Worm (Caenorhabditis elegans) whole organism, young adult: Measurements from ENCODE around the gene C16C8.14.
"Not testable (repeated sequence)": the region's sequence is repeated elsewhere in the genome, so short reads cannot be mapped to it uniquely, and the experiment has no call there.

ENCODE experiments used
- B0336.3 ChIP-seq: fragments of 200-800 bp; sonication (Bioruptor generic); IDR thresholded peaks from 2 replicates; pipeline ENCODE4 v1.3.6; 2022; ENCODE audit warnings: missing genetic modification characterization, missing compliant biosample characterization
- D2030.7 ChIP-seq: fragments of 200-800 bp; sonication (Bioruptor generic); IDR thresholded peaks from 2 replicates; pipeline ENCODE4 v1.3.6; 2022; ENCODE audit warnings: missing genetic modification reagents, missing genetic modification characterization, missing compliant biosample characterization
- akir-1 ChIP-seq: fragments of 200-800 bp; sonication (Bioruptor generic); optimal IDR thresholded peaks from 2 replicates; lab custom pipeline; 2018; ENCODE audit warnings: mild to moderate bottlenecking, missing genetic modification characterization, moderate library complexity, missing compliant biosample characterization
- attf-3 ChIP-seq: fragments of 200-800 bp; sonication (Bioruptor generic); conservative IDR thresholded peaks from 2 replicates; pipeline ENCODE4 v1.3.6; 2022; ENCODE audit warnings: missing genetic modification reagents, missing genetic modification characterization, missing compliant biosample characterization
- bed-2 ChIP-seq: fragments of 200-800 bp; sonication (Bioruptor generic); IDR thresholded peaks from 2 replicates; pipeline ENCODE4 v1.3.6; 2022; ENCODE audit warnings: missing genetic modification reagents, missing genetic modification characterization, missing compliant biosample characterization
- dpl-1 ChIP-seq: fragments of 150-350 bp; optimal IDR thresholded peaks from 2 replicates; lab custom pipeline; 2014; ENCODE audit warnings: missing biosample characterization, missing genetic modification reagents, missing genetic modification characterization
- efl-1 ChIP-seq: fragments of 150-350 bp; optimal IDR thresholded peaks from 2 replicates; lab custom pipeline; 2014; ENCODE audit warnings: missing biosample characterization, missing genetic modification reagents, missing genetic modification characterization
- egrh-3 ChIP-seq: fragments of 200-800 bp; sonication (Bioruptor generic); IDR thresholded peaks from 2 replicates; pipeline ENCODE4 v1.3.6; 2022; ENCODE audit warnings: missing genetic modification reagents, missing genetic modification characterization, missing compliant biosample characterization
- fkh-3 ChIP-seq: sonication (generic microtip); optimal IDR thresholded peaks from 2 replicates; lab custom pipeline; 2016; ENCODE audit warnings: mild to moderate bottlenecking, missing genetic modification characterization, missing compliant biosample characterization
- hmg-1.2 ChIP-seq: fragments of 200-800 bp; sonication (Bioruptor generic); IDR thresholded peaks from 2 replicates; pipeline ENCODE4 v1.3.6; 2022; ENCODE audit warnings: missing genetic modification reagents, missing genetic modification characterization, missing compliant biosample characterization
- hsf-1 ChIP-seq: fragments of 200-800 bp; sonication (Bioruptor generic); IDR thresholded peaks from 2 replicates; pipeline ENCODE4 v1.3.6; 2022; ENCODE audit warnings: missing genetic modification reagents, missing genetic modification characterization, missing compliant biosample characterization
- lin-26 ChIP-seq: fragments of 200-800 bp; sonication (Bioruptor generic); IDR thresholded peaks from 2 replicates; pipeline ENCODE4 v1.3.6; 2022; ENCODE audit warnings: missing genetic modification reagents, missing genetic modification characterization, missing compliant biosample characterization
- lir-1 ChIP-seq: fragments of 200-800 bp; sonication (Bioruptor generic); conservative IDR thresholded peaks from 2 replicates; pipeline ENCODE4 v1.3.6; 2022; ENCODE audit warnings: missing genetic modification reagents, missing genetic modification characterization, missing compliant biosample characterization
- lsl-1 ChIP-seq: fragments of 200-800 bp; sonication (Bioruptor generic); optimal IDR thresholded peaks from 2 replicates; lab custom pipeline; 2018; ENCODE audit warnings: mild to moderate bottlenecking, missing genetic modification characterization, moderate library complexity, missing compliant biosample characterization
- madf-3 ChIP-seq: fragments of 200-800 bp; sonication (Bioruptor generic); IDR thresholded peaks from 2 replicates; pipeline ENCODE4 v1.3.6; 2022; ENCODE audit warnings: missing genetic modification reagents, missing genetic modification characterization, missing compliant biosample characterization
- mcd-1 ChIP-seq: fragments of 200-800 bp; sonication (Bioruptor generic); IDR thresholded peaks from 2 replicates; pipeline ENCODE4 v1.3.6; 2022; ENCODE audit warnings: missing genetic modification reagents, missing genetic modification characterization, missing compliant biosample characterization
- nfyb-1 ChIP-seq: fragments of 200-800 bp; sonication (Bioruptor generic); IDR thresholded peaks from 2 replicates; pipeline ENCODE4 v1.3.6; 2022; ENCODE audit warnings: missing genetic modification reagents, missing genetic modification characterization, missing compliant biosample characterization
- rcor-1 ChIP-seq: fragments of 200-800 bp; sonication (Bioruptor generic); IDR thresholded peaks from 2 replicates; pipeline ENCODE4 v1.3.6; 2022; ENCODE audit warnings: missing genetic modification reagents, missing genetic modification characterization, missing compliant biosample characterization
- unc-62 ChIP-seq: fragments of 150-350 bp; optimal IDR thresholded peaks from 2 replicates; lab custom pipeline; 2014; ENCODE audit warnings: missing biosample characterization, missing genetic modification reagents, missing genetic modification characterization
- zfh-2 ChIP-seq: fragments of 200-800 bp; sonication (Bioruptor generic); conservative IDR thresholded peaks from 2 replicates; pipeline ENCODE4 v1.3.6; 2022; ENCODE audit warnings: missing genetic modification reagents, missing genetic modification characterization, missing compliant biosample characterization
- zim-3 ChIP-seq: sonication (generic microtip); optimal IDR thresholded peaks from 2 replicates; lab custom pipeline; 2017; ENCODE audit warnings: mild to moderate bottlenecking, missing genetic modification characterization, moderate library complexity, missing compliant biosample characterization
- ztf-18 ChIP-seq: sonication (generic microtip); optimal IDR thresholded peaks from 2 replicates; lab custom pipeline; 2016; ENCODE audit warnings: missing genotype, mild to moderate bottlenecking, missing genetic modification characterization, missing compliant biosample characterization
- ztf-22 ChIP-seq: fragments of 200-800 bp; sonication (Bioruptor generic); optimal IDR thresholded peaks from 2 replicates; lab custom pipeline; 2018; ENCODE audit warnings: mild to moderate bottlenecking, missing genetic modification characterization, moderate library complexity, missing compliant biosample characterization

Gene C16C8.14

DNA sequence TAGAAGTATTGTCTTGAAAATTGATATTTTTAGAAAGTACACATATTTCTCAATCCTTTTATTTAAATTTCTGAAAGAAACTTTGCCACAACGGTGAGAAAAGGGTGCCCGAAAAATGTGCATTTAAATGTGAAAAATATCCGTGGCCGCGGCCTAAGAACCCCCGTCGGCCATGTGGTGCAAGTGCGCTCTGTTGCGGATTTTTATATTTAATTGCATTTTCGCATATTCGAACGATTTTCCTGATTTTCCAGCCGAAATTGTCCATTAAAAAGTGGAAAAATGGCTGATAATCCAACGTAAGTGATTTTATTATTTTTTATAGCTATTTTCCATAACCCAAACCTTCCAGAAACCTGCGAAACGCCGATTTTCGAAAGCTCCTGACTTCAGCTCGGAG is 32.6 kb downstream of the C16C8.14 start, which contains the start of gene smu-2 (continued):
- TF ChIP-seq dpl-1 (GFP tag; lab: Kevin White, UChicago) (no peak), unc-62 (GFP tag; lab: Kevin White, UChicago) (no peak), rcor-1 (peak; percentile 35; the same call in 1 of the 2 replicates), akir-1 (GFP tag; lab: Kevin White, UChicago) (no peak), efl-1 (GFP tag; lab: Kevin White, UChicago) (peak; percentile 11), madf-3 (GFP tag; lab: Robert Waterston, UW) (no peak), D2030.7 (GFP tag; lab: Robert Waterston, UW) (0 out of 2 replicates have a peak, but pooled peaks have one; percentile 15), lsl-1 (GFP tag; lab: Kevin White, UChicago) (peak; percentile 50), lir-1 (GFP tag; lab: Robert Waterston, UW) (no peak), ztf-22 (no peak)
- TF ChIP-seq, all 124 proteins: peak for 24

DNA sequence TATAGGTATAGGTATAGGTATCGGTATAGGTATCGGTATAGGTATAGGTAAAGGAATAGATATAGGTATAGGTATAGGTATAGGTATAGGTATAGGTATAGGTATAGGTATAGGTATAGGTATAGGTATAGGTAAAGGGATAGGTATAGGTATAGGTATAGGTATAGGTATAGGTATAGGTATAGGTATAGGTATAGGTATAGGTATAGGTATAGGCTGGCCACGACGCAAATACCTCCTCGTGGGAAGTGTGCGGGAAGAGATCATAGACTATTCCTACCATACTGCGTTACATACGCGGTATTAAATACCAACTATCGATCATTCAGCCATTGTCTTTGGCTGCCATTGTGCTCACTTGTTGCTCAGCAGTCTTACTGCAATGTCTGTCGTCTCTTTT is 41.2 kb downstream of the C16C8.14 start, which contains the start of gene fbxb-112:
fbxb-112 (plus strand) TSS at position 301 of the 400 bp plus-strand sequence.
- not testable (repeated sequence) for TF ChIP-seq hsf-1, bed-2, ztf-18
- TF ChIP-seq, all 124 proteins: peak for 0; not testable (repeated sequence) for 124

DNA sequence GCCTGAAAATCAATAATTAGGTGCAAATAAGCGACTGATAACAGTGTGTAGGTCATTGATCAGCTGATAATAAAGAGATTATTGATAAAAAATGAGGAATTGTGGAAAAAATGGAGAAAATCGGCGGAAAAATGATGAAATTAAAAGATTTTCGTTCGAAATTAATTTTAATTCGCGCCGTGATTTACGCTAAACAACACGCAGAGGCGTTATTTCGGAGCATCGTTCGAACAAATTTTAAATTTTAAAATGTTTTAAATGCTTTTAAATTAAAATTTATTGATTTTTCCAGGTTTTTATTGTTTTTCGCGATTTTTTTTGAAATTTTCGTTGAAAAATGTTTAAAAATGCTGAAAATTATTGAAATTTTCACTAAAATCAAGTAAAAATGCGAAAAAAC is 49.8 kb downstream of the C16C8.14 start, which contains the start of gene Y49F6B.9:
Y49F6B.9 (minus strand) TSS at position 2 of the 400 bp plus-strand sequence.
- TF ChIP-seq efl-1 (GFP tag; lab: Kevin White, UChicago) (peak; percentile 40), hmg-1.2 (GFP tag; lab: Robert Waterston, UW) (no peak), attf-3 (GFP tag; lab: Robert Waterston, UW) (peak; percentile 85), fkh-3 (tag; lab: Kevin White, UChicago) (no peak)
- TF ChIP-seq, all 124 proteins: peak for 2

DNA sequence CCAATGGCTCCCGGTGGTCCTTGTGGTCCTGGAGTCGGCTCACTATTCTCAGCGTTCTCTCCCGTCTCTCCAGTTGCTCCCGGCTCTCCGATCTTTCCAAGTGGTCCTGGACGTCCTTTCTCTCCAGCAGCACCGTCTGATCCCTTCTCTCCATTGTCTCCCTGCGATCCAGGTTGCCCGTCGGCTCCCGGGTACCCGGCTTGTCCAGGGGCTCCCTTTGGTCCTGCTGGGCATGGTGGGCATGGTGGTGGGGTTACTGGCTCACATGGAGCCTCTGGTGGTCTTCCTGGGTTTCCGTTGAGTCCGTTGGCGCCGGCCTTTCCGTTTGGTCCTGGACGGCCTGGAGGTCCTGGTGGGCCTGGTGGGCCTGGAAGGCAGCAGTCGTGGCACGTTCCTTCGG is 50.8 kb downstream of the C16C8.14 start:
- TF ChIP-seq B0336.3 (GFP tag; lab: Robert Waterston, UW): no peak
- TF ChIP-seq mcd-1 (GFP tag; lab: Robert Waterston, UW): 0 out of 2 replicates have a peak, but pooled peaks have one; percentile 14
- TF ChIP-seq egrh-3: peak; percentile 88
- no peak for TF ChIP-seq zim-3 (tag; lab: Kevin White, UChicago)
- TF ChIP-seq zfh-2 (GFP tag; lab: Robert Waterston, UW): peak; percentile 88
- 0 out of 2 replicates have a peak, but pooled peaks have one; percentile 26 for TF ChIP-seq nfyb-1 (GFP tag; lab: Robert Waterston, UW)
- TF ChIP-seq lin-26 (GFP tag; lab: Robert Waterston, UW): peak; percentile 58; the same call in 1 of the 2 replicates
